Fruit fly (Drosophila melanogaster) whole organism, embryonic: ENCODE measurements around the gene CG14913.

Experiments used
- Abd-B ChIP-seq: fragments of 200-800 bp; sonication (Bioruptor generic); optimal IDR thresholded peaks from 2 replicates; lab custom pipeline; 2018; ENCODE audit warnings: missing biosample characterization, mild to moderate bottlenecking, missing genetic modification characterization, moderate library complexity
- Adf1 ChIP-seq: fragments of 200-800 bp; sonication (Bioruptor generic); IDR thresholded peaks from 2 replicates; pipeline ENCODE4 v1.3.6; 2022; ENCODE audit warnings: missing biosample characterization, missing genetic modification characterization
- CG1024 ChIP-seq: fragments of 200-800 bp; sonication (Bioruptor generic); IDR thresholded peaks from 2 replicates; pipeline ENCODE4 v1.3.6; 2022; ENCODE audit warnings: missing biosample characterization, missing genetic modification characterization
- CG10267 ChIP-seq: fragments of 200-800 bp; sonication (Bioruptor generic); optimal IDR thresholded peaks from 2 replicates; lab custom pipeline; 2018; ENCODE audit warnings: missing biosample characterization, mild to moderate bottlenecking, missing genetic modification characterization, moderate library complexity
- CG12659 ChIP-seq: fragments of 200-800 bp; sonication (Bioruptor generic); optimal IDR thresholded peaks from 3 replicates; lab custom pipeline; 2017; ENCODE audit warnings: mild to moderate bottlenecking, missing biosample characterization, missing genetic modification reagents, missing genetic modification characterization
- CG12744 ChIP-seq: fragments of 200-800 bp; sonication (Bioruptor generic); optimal IDR thresholded peaks from 2 replicates; lab custom pipeline; 2016; ENCODE audit warnings: missing biosample characterization, missing genetic modification characterization
- CG15269 ChIP-seq: fragments of 200-800 bp; sonication (Bioruptor generic); optimal IDR thresholded peaks from 2 replicates; lab custom pipeline; 2018; ENCODE audit warnings: missing biosample characterization, mild to moderate bottlenecking, missing genetic modification characterization, moderate library complexity
- CG18011 ChIP-seq: fragments of 200-800 bp; sonication (Bioruptor generic); optimal IDR thresholded peaks from 2 replicates; lab custom pipeline; 2017; ENCODE audit warnings: missing biosample characterization, missing genetic modification characterization, mild to moderate bottlenecking, moderate library complexity, missing genotype
- CG18599 ChIP-seq: fragments of 200-800 bp; sonication (Bioruptor generic); optimal IDR thresholded peaks from 3 replicates; lab custom pipeline; 2017; ENCODE audit warnings: missing biosample characterization, missing genetic modification characterization, mild to moderate bottlenecking, moderate library complexity, missing genetic modification reagents
- CG2120 ChIP-seq: fragments of 200-800 bp; sonication (Bioruptor generic); optimal IDR thresholded peaks from 3 replicates; lab custom pipeline; 2016; ENCODE audit warnings: missing biosample characterization, missing genetic modification characterization
- CG3163 ChIP-seq: fragments of 200-800 bp; sonication (Bioruptor generic); optimal IDR thresholded peaks from 3 replicates; lab custom pipeline; 2016; ENCODE audit warnings: missing biosample characterization, missing genetic modification characterization
- CG32532 ChIP-seq: fragments of 200-800 bp; sonication (Bioruptor generic); IDR thresholded peaks from 2 replicates; pipeline ENCODE4 v1.3.6; 2022; ENCODE audit warnings: missing biosample characterization, missing genetic modification characterization
- CG4282 ChIP-seq: fragments of 200-800 bp; sonication (Bioruptor generic); optimal IDR thresholded peaks from 2 replicates; lab custom pipeline; 2016; ENCODE audit warnings: missing biosample characterization, missing genetic modification characterization
- CG6683 ChIP-seq: fragments of 200-800 bp; sonication (Bioruptor generic); optimal IDR thresholded peaks from 2 replicates; lab custom pipeline; 2017; ENCODE audit warnings: missing biosample characterization, mild to moderate bottlenecking, missing genetic modification characterization, missing genetic modification reagents
- CG8478 ChIP-seq: fragments of >200 bp; optimal IDR thresholded peaks from 2 replicates; lab custom pipeline; 2018
- D ChIP-seq, 2 experiments: fragments of 200-800 bp in 1 of 2; fragments of >200 bp in 1 of 2; sonication (Bioruptor generic) in 1 of 2; optimal IDR thresholded peaks; 2 replicates in 1 of 2; 3 replicates in 1 of 2; lab custom pipeline; 2017; ENCODE audit warnings: mild to moderate bottlenecking in 1 of 2, missing biosample characterization in 1 of 2, missing genetic modification characterization in 1 of 2, missing genetic modification reagents in 1 of 2
- Deaf1 ChIP-seq: fragments of 200-800 bp; optimal IDR thresholded peaks from 3 replicates; lab custom pipeline; 2019; ENCODE audit warnings: missing biosample characterization, mild to moderate bottlenecking, missing genetic modification characterization, moderate library complexity
- Fer2 ChIP-seq: fragments of 200-800 bp; sonication (Bioruptor generic); optimal IDR thresholded peaks from 2 replicates; lab custom pipeline; 2018; ENCODE audit warnings: missing biosample characterization, mild to moderate bottlenecking, missing genetic modification characterization, moderate library complexity
- Hr78 ChIP-seq, 2 experiments: fragments of 200-800 bp in 1 of 2; fragments of >200 bp in 1 of 2; sonication (Bioruptor generic) in 1 of 2; optimal IDR thresholded peaks; 2 replicates each; lab custom pipeline; 2017 to 2019; ENCODE audit warnings: missing biosample characterization in 2 of 2, missing genetic modification characterization in 2 of 2, mild to moderate bottlenecking in 1 of 2, moderate library complexity in 1 of 2
- Kr ChIP-seq: fragments of 200-800 bp; sonication (Bioruptor generic); optimal IDR thresholded peaks from 2 replicates; lab custom pipeline; 2017; ENCODE audit warnings: missing biosample characterization, mild to moderate bottlenecking, missing genetic modification characterization
- Nf-YB ChIP-seq: fragments of 200-800 bp; sonication (Bioruptor generic); optimal IDR thresholded peaks from 3 replicates; lab custom pipeline; 2019; ENCODE audit warnings: missing biosample characterization, mild to moderate bottlenecking, missing genetic modification characterization, moderate library complexity
- Oli ChIP-seq: fragments of 200-800 bp; sonication (Bioruptor generic); optimal IDR thresholded peaks from 2 replicates; lab custom pipeline; 2018; ENCODE audit warnings: missing biosample characterization, mild to moderate bottlenecking, missing genetic modification characterization, moderate library complexity
- Pdp1 ChIP-seq, 2 experiments: fragments of 200-800 bp; sonication (Bioruptor generic); optimal IDR thresholded peaks; 3 replicates each; lab custom pipeline; 2016; ENCODE audit warnings: missing biosample characterization in 2 of 2, missing genetic modification characterization in 2 of 2, mild to moderate bottlenecking in 1 of 2, moderate library complexity in 1 of 2
- Sry-β ChIP-seq: fragments of 200-800 bp; sonication (Bioruptor generic); optimal IDR thresholded peaks from 2 replicates; lab custom pipeline; 2018; ENCODE audit warnings: missing biosample characterization, mild to moderate bottlenecking, missing genetic modification characterization, moderate library complexity
- ara ChIP-seq: fragments of 200-800 bp; sonication (Bioruptor generic); IDR thresholded peaks from 2 replicates; pipeline ENCODE4 v1.3.6; 2022; ENCODE audit warnings: missing biosample characterization, missing genetic modification characterization
- caup ChIP-seq: fragments of 200-800 bp; sonication (Bioruptor generic); optimal IDR thresholded peaks from 3 replicates; lab custom pipeline; 2017; ENCODE audit warnings: missing biosample characterization, mild to moderate bottlenecking, missing genetic modification characterization, moderate library complexity; ENCODE audit not compliant: severe bottlenecking
- cwo ChIP-seq: fragments of 200-800 bp; sonication (Bioruptor generic); optimal IDR thresholded peaks from 3 replicates; lab custom pipeline; 2017; ENCODE audit warnings: missing biosample characterization, missing genetic modification characterization, mild to moderate bottlenecking, moderate library complexity, missing genetic modification reagents
- gfzf ChIP-seq: fragments of 200-800 bp; sonication (Bioruptor generic); optimal IDR thresholded peaks from 2 replicates; lab custom pipeline; 2016; ENCODE audit warnings: missing biosample characterization, mild to moderate bottlenecking, missing genetic modification characterization, moderate library complexity
- grn ChIP-seq: fragments of 200-800 bp; sonication (Bioruptor generic); optimal IDR thresholded peaks from 3 replicates; lab custom pipeline; 2017; ENCODE audit warnings: missing biosample characterization, missing genetic modification characterization
- ind ChIP-seq: fragments of 200-800 bp; sonication (Bioruptor generic); optimal IDR thresholded peaks from 3 replicates; lab custom pipeline; 2016; ENCODE audit warnings: missing biosample characterization, missing genetic modification characterization
- inv ChIP-seq: fragments of 200-800 bp; sonication (Bioruptor generic); IDR thresholded peaks from 2 replicates; pipeline ENCODE4 v1.3.6; 2022; ENCODE audit warnings: missing biosample characterization, missing genetic modification characterization; ENCODE audit not compliant: partially characterized antibody
- klu ChIP-seq: fragments of 200-800 bp; sonication (Bioruptor generic); IDR thresholded peaks from 2 replicates; pipeline ENCODE4 v1.3.6; 2022; ENCODE audit warnings: missing biosample characterization, missing genetic modification characterization
- kni ChIP-seq: fragments of 200-800 bp; sonication (Bioruptor generic); optimal IDR thresholded peaks from 3 replicates; lab custom pipeline; 2017; ENCODE audit warnings: mild to moderate bottlenecking, missing biosample characterization, missing genetic modification reagents, missing genetic modification characterization
- lab ChIP-seq: fragments of 200-800 bp; sonication (Bioruptor generic); optimal IDR thresholded peaks from 3 replicates; lab custom pipeline; 2017; ENCODE audit warnings: missing biosample characterization, missing genetic modification characterization, mild to moderate bottlenecking, moderate library complexity, missing genetic modification reagents
- lmd ChIP-seq: fragments of 200-800 bp; sonication (Bioruptor generic); IDR thresholded peaks from 2 replicates; pipeline ENCODE4 v1.3.6; 2022; ENCODE audit warnings: missing biosample characterization, missing genetic modification characterization
- mld ChIP-seq: fragments of 200-800 bp; sonication (Bioruptor generic); IDR thresholded peaks from 3 replicates; pipeline ENCODE4 v1.3.6; 2022; ENCODE audit warnings: missing biosample characterization, missing genetic modification characterization; ENCODE audit not compliant: partially characterized antibody
- nerfin-2 ChIP-seq: fragments of 200-800 bp; sonication (Bioruptor generic); IDR thresholded peaks from 2 replicates; pipeline ENCODE4 v1.3.6; 2022; ENCODE audit warnings: missing biosample characterization, missing genetic modification characterization; ENCODE audit not compliant: partially characterized antibody
- oc ChIP-seq: fragments of 200-800 bp; sonication (Bioruptor generic); optimal IDR thresholded peaks from 2 replicates; lab custom pipeline; 2018; ENCODE audit warnings: missing biosample characterization, mild to moderate bottlenecking, missing genetic modification characterization, moderate library complexity
- phol ChIP-seq: fragments of 200-800 bp; sonication (Bioruptor generic); optimal IDR thresholded peaks from 3 replicates; lab custom pipeline; 2018; ENCODE audit warnings: missing biosample characterization, mild to moderate bottlenecking, missing genetic modification characterization, moderate library complexity
- sens ChIP-seq: fragments of 200-800 bp; sonication (Bioruptor generic); peaks from one replicate; lab custom pipeline; 2016; ENCODE audit warnings: missing biosample characterization, missing genetic modification characterization
- sim ChIP-seq: fragments of 200-800 bp; sonication (Bioruptor generic); IDR thresholded peaks from 2 replicates; pipeline ENCODE4 v1.3.6; 2022; ENCODE audit warnings: missing biosample characterization, missing genetic modification characterization
- slbo ChIP-seq: fragments of 200-800 bp; sonication (Bioruptor generic); IDR thresholded peaks from 2 replicates; pipeline ENCODE4 v1.3.6; 2022; ENCODE audit warnings: missing biosample characterization, missing genetic modification characterization
- slp2 ChIP-seq: fragments of 200-800 bp; sonication (Bioruptor generic); optimal IDR thresholded peaks from 2 replicates; lab custom pipeline; 2016; ENCODE audit warnings: missing biosample characterization, missing genetic modification characterization
- vnd ChIP-seq: fragments of 200-800 bp; sonication (Bioruptor generic); IDR thresholded peaks from 3 replicates; pipeline ENCODE4 v1.3.6; 2022; ENCODE audit warnings: missing biosample characterization, missing genetic modification characterization; ENCODE audit not compliant: partially characterized antibody
- vvl ChIP-seq: fragments of 200-800 bp; sonication (Bioruptor generic); IDR thresholded peaks from 2 replicates; pipeline ENCODE4 v1.3.6; 2022; ENCODE audit warnings: missing biosample characterization, missing genetic modification characterization
- wdn ChIP-seq: fragments of 200-800 bp; sonication (Bioruptor generic); IDR thresholded peaks from 2 replicates; pipeline ENCODE4 v1.3.6; 2022; ENCODE audit warnings: missing biosample characterization, missing genetic modification characterization

CG14913 gene

DNA sequence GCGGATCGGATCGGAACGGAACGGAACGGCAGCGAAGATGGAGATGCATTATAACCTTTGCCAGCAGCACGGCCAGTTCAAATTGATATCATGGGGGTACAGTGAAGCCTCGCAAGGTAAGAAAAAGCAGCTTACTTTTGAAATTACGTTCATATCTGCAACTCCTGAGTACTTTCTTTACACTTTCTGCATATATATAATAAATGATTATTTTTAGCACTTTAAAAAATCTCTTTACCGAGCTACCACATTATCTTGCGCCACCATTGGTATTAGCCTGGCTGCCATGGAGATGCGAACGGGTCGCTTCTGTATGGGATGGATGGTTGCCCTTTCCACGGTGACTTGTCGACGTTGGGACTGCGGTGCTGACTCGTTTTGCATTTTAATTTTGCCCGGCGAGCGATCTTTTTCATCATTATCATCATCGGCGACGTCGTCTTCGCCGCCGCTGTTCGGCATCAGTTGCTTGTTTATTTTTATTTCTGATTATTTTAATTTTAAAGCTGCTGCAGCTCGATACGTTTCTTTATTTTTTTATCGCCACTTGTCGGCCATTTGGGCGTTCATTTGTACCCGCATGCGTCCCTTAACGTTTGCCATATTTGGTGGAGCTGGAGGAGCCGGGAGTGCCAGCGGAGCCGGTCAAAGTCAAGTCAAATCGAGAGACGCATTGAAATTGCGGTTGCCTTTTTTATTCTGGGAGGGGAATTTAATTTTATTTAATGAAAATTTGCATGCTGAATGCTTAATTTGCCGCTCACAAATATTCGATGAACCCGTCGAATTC lies 36.4 kb downstream of the CG14913 start (continued):
- no peak for TF ChIP-seq ara (GFP tag; lab: Robert Waterston, UW)
- peak; percentile 38 for TF ChIP-seq lab (GFP tag; lab: Kevin White, UChicago)
- no peak for TF ChIP-seq CG18011
- TF ChIP-seq CG15269 (tag; lab: Kevin White, UChicago): peak; percentile 37
- TF ChIP-seq ind (GFP tag; lab: Kevin White, UChicago): peak; percentile 24
- TF ChIP-seq sens: peak; percentile 13
- 0 out of 2 replicates have a peak, but pooled peaks have one; percentile 7 for TF ChIP-seq klu
- TF ChIP-seq vnd (GFP tag; lab: Robert Waterston, UW): no peak
- TF ChIP-seq Kr: no peak
- TF ChIP-seq lmd (GFP tag; lab: Robert Waterston, UW): peak; percentile 46
- peak; percentile 27; the same call in 1 of the 2 replicates for TF ChIP-seq vvl

DNA sequence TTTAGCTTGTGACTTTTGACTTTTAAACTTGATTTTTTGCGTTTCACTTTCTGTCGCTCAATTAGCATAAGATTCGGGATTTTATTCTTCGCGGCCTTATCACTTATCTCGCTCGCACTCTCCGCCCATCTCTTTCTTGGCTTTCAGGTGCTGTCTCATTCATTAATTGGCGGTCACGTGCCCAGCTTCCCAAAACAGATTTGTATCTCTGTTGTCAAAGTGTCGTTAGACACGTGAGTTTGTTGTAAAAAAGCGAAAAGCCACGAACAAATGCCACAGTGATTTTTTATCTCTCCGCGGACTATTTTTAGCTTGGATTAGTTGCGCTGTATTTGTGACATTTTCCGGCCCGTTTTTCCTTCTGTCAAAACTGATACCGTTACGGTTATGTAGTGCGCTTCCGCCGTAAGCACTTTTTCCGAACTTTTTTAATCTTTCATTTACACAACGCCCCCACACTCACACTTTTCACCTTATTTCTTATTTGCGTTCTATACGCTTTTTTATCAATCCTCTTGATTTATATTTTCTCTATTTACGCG lies 40.1 kb downstream of the CG14913 start:
- TF ChIP-seq cwo (GFP tag; lab: Kevin White, UChicago): peak; percentile 91
- TF ChIP-seq Fer2 (tag; lab: Kevin White, UChicago): no peak
- no peak for TF ChIP-seq Oli (tag; lab: Kevin White, UChicago)
- no peak for TF ChIP-seq caup (GFP tag; lab: Kevin White, UChicago)
- TF ChIP-seq grn (GFP tag; lab: Kevin White, UChicago): peak; percentile 76
- TF ChIP-seq CG3163 (GFP tag; lab: Kevin White, UChicago): peak; percentile 51
- no peak for TF ChIP-seq slbo (GFP tag; lab: Robert Waterston, UW)
- no peak for TF ChIP-seq CG12744 (GFP tag; lab: Kevin White, UChicago)
- TF ChIP-seq phol: no peak
- no peak for TF ChIP-seq mld (GFP tag; lab: Robert Waterston, UW)
- no peak for TF ChIP-seq Deaf1 (tag; lab: Kevin White, UChicago)
- TF ChIP-seq CG4282 (GFP tag; lab: Kevin White, UChicago): no peak
- TF ChIP-seq Abd-B (GFP tag; lab: Kevin White, UChicago): no peak
- peak; percentile 8 for TF ChIP-seq kni (GFP tag; lab: Kevin White, UChicago)
- no peak for TF ChIP-seq CG10267 (tag; lab: Kevin White, UChicago)
- no peak for TF ChIP-seq oc (tag; lab: Kevin White, UChicago)
- TF ChIP-seq Sry-β (GFP tag; lab: Kevin White, UChicago): no peak
- TF ChIP-seq gfzf (GFP tag; lab: Kevin White, UChicago): no peak
- no peak for TF ChIP-seq CG12659 (GFP tag; lab: Kevin White, UChicago)
- no peak for TF ChIP-seq CG1024
- peak in 1 of 2 experiments; percentile 5 for TF ChIP-seq Hr78 (GFP tag; optimal IDR thresholded peaks at IDR 0.05; lab: Kevin White, UChicago)
- no peak for TF ChIP-seq slp2 (GFP tag; lab: Kevin White, UChicago)
- TF ChIP-seq sim (GFP tag; lab: Robert Waterston, UW): 0 out of 2 replicates have a peak, but pooled peaks have one; percentile 6
- no peak for TF ChIP-seq wdn (GFP tag; lab: Robert Waterston, UW)
- TF ChIP-seq Pdp1 (GFP tag; optimal IDR thresholded peaks at IDR 0.05; lab: Kevin White, UChicago): peak in 1 of 2 experiments; percentile 59
- TF ChIP-seq CG6683: no peak
- TF ChIP-seq CG2120 (GFP tag; lab: Kevin White, UChicago): no peak
- TF ChIP-seq Nf-YB (GFP tag; lab: Kevin White, UChicago): no peak
- TF ChIP-seq Adf1: 0 out of 2 replicates have a peak, but pooled peaks have one; percentile 36
- TF ChIP-seq CG8478 (lab: Kevin White, UChicago): no peak
- no peak for TF ChIP-seq CG32532 (GFP tag; lab: Robert Waterston, UW)
- TF ChIP-seq nerfin-2: no peak
- TF ChIP-seq inv (GFP tag; lab: Robert Waterston, UW): no peak
- no peak for TF ChIP-seq D (optimal IDR thresholded peaks at IDR 0.05; lab: Kevin White, UChicago)
- TF ChIP-seq D (GFP tag; optimal IDR thresholded peaks at IDR 0.05; lab: Kevin White, UChicago): no peak
- no peak for TF ChIP-seq CG18599 (GFP tag; lab: Kevin White, UChicago)
